Worm (Caenorhabditis elegans) whole organism, L1 larva: Measurements from ENCODE around the gene W08E12.9.
A peak's percentile ranks its signal among the peaks of the same experiment; 100 is the strongest.

Experiments
- C16A3.4 ChIP-seq: fragments of 150-350 bp; optimal IDR thresholded peaks from 2 replicates; lab custom pipeline; 2014; ENCODE audit warnings: missing biosample characterization, missing genetic modification characterization
- F16B12.6 ChIP-seq: fragments of 150-350 bp; optimal IDR thresholded peaks from 2 replicates; lab custom pipeline; 2014; ENCODE audit warnings: missing biosample characterization, missing genetic modification characterization
- Y116A8C.19 ChIP-seq: sonication (generic microtip); optimal IDR thresholded peaks from 2 replicates; lab custom pipeline; 2016; ENCODE audit warnings: missing compliant biosample characterization, missing genetic modification characterization, borderline replicate concordance
- aha-1 ChIP-seq: fragments of 150-350 bp; optimal IDR thresholded peaks from 2 replicates; lab custom pipeline; 2014; ENCODE audit warnings: missing biosample characterization, missing genetic modification characterization
- alr-1 ChIP-seq: fragments of 200-800 bp; sonication (Bioruptor generic); optimal IDR thresholded peaks from 2 replicates; lab custom pipeline; 2018; ENCODE audit warnings: borderline replicate concordance, mild to moderate bottlenecking, missing genetic modification characterization, missing compliant biosample characterization
- blmp-1 ChIP-seq: fragments of 150-350 bp; optimal IDR thresholded peaks from 2 replicates; lab custom pipeline; 2014; ENCODE audit warnings: missing biosample characterization, missing genetic modification characterization
- ceh-8 ChIP-seq: fragments of 200-800 bp; sonication (Bioruptor generic); optimal IDR thresholded peaks from 2 replicates; lab custom pipeline; 2018; ENCODE audit warnings: mild to moderate bottlenecking, missing genetic modification characterization, moderate library complexity, missing compliant biosample characterization
- ceh-82 ChIP-seq, 3 experiments: fragments of 150-350 bp in 1 of 3; sonication (generic microtip) in 2 of 3; optimal IDR thresholded peaks; 2 replicates each; lab custom pipeline; 2014 to 2017; ENCODE audit warnings: missing biosample characterization in 3 of 3, missing genetic modification characterization in 3 of 3
- ceh-88 ChIP-seq: fragments of 200-800 bp; sonication (Bioruptor generic); IDR thresholded peaks from 2 replicates; pipeline ENCODE4 v1.3.6; 2022; ENCODE audit warnings: missing genetic modification characterization, missing compliant biosample characterization
- ceh-90 ChIP-seq: sonication (generic microtip); optimal IDR thresholded peaks from 2 replicates; lab custom pipeline; 2016; ENCODE audit warnings: missing genetic modification characterization, missing compliant biosample characterization
- dpl-1 ChIP-seq, 3 experiments: fragments of 150-350 bp in 2 of 3; sonication (generic microtip) in 1 of 3; optimal IDR thresholded peaks; 2 replicates each; lab custom pipeline; 2014 to 2017; ENCODE audit warnings: missing biosample characterization in 3 of 3, missing genetic modification characterization in 3 of 3, missing genetic modification reagents in 3 of 3
- egl-13 ChIP-seq: sonication (generic microtip); optimal IDR thresholded peaks from 2 replicates; lab custom pipeline; 2016; ENCODE audit warnings: missing genotype, missing genetic modification reagents, missing genetic modification characterization, missing compliant biosample characterization
- egl-27 ChIP-seq, 2 experiments: fragments of 150-350 bp in 1 of 2; sonication (generic microtip); optimal IDR thresholded peaks; 3 replicates each; lab custom pipeline; 2017 to 2018; ENCODE audit warnings: missing biosample characterization in 2 of 2, missing genetic modification characterization in 2 of 2, missing genetic modification reagents in 2 of 2
- elt-3 ChIP-seq, 6 experiments: fragments of 150-350 bp in 1 of 6; sonication (generic microtip); optimal IDR thresholded peaks; 2 replicates each; lab custom pipeline; 2017 to 2018; ENCODE audit warnings: missing biosample characterization in 6 of 6, missing genetic modification characterization in 6 of 6, inconsistent platforms in 1 of 6
- fkh-10 ChIP-seq: sonication (generic microtip); optimal IDR thresholded peaks from 2 replicates; lab custom pipeline; 2017; ENCODE audit warnings: missing biosample characterization, missing genetic modification reagents, missing genetic modification characterization
- fkh-4 ChIP-seq: sonication (generic microtip); optimal IDR thresholded peaks from 2 replicates; lab custom pipeline; 2016; ENCODE audit warnings: missing compliant biosample characterization, missing genetic modification characterization, borderline replicate concordance
- fkh-8 ChIP-seq: sonication (generic microtip); optimal IDR thresholded peaks from 2 replicates; lab custom pipeline; 2016; ENCODE audit warnings: mild to moderate bottlenecking, missing genetic modification characterization, missing compliant biosample characterization
- hlh-17 ChIP-seq: fragments of 200-800 bp; sonication (Bioruptor generic); optimal IDR thresholded peaks from 2 replicates; lab custom pipeline; 2018; ENCODE audit warnings: missing genetic modification characterization, mild to moderate bottlenecking, missing compliant biosample characterization, moderate library complexity, borderline replicate concordance
- hpl-2 ChIP-seq: fragments of 150-350 bp; optimal IDR thresholded peaks from 2 replicates; lab custom pipeline; 2014; ENCODE audit warnings: missing biosample characterization, missing genetic modification reagents, missing genetic modification characterization
- isw-1 ChIP-seq: fragments of 200-800 bp; sonication (Bioruptor generic); IDR thresholded peaks from 2 replicates; pipeline ENCODE4 v1.3.6; 2022; ENCODE audit warnings: missing genetic modification characterization, missing compliant biosample characterization
- jun-1 ChIP-seq: fragments of 150-350 bp; optimal IDR thresholded peaks from 2 replicates; lab custom pipeline; 2014; ENCODE audit warnings: missing biosample characterization, missing genetic modification reagents, missing genetic modification characterization
- lin-15B ChIP-seq: fragments of 150-350 bp; sonication (generic microtip); optimal IDR thresholded peaks from 3 replicates; lab custom pipeline; 2014; ENCODE audit warnings: missing biosample characterization, missing genetic modification characterization
- lin-39 ChIP-seq: fragments of 150-350 bp; optimal IDR thresholded peaks from 2 replicates; lab custom pipeline; 2014; ENCODE audit warnings: missing biosample characterization, missing genetic modification reagents, missing genetic modification characterization
- lir-3 ChIP-seq: sonication (generic microtip); optimal IDR thresholded peaks from 2 replicates; lab custom pipeline; 2016; ENCODE audit warnings: mild to moderate bottlenecking, missing genetic modification characterization, moderate library complexity, missing compliant biosample characterization; ENCODE audit not compliant: poor library complexity
- mdl-1 ChIP-seq, 2 experiments: fragments of 150-350 bp; optimal IDR thresholded peaks; 2 replicates each; lab custom pipeline; 2014 to 2017; ENCODE audit warnings: missing biosample characterization in 2 of 2, missing genetic modification characterization in 2 of 2, inconsistent platforms in 1 of 2
- mef-2 ChIP-seq: fragments of 150-350 bp; optimal IDR thresholded peaks from 2 replicates; lab custom pipeline; 2014; ENCODE audit warnings: missing biosample characterization, missing genetic modification characterization
- nhr-11 ChIP-seq: fragments of 150-350 bp; optimal IDR thresholded peaks from 2 replicates; lab custom pipeline; 2014; ENCODE audit warnings: missing biosample characterization, missing genetic modification characterization
- nhr-12 ChIP-seq: sonication (generic microtip); optimal IDR thresholded peaks from 2 replicates; lab custom pipeline; 2017; ENCODE audit warnings: missing biosample characterization, missing genetic modification characterization
- nhr-20 ChIP-seq: sonication (generic microtip); optimal IDR thresholded peaks from 2 replicates; lab custom pipeline; 2016; ENCODE audit warnings: mild to moderate bottlenecking, missing genetic modification characterization, missing compliant biosample characterization
- nhr-237 ChIP-seq: fragments of 150-350 bp; optimal IDR thresholded peaks from 2 replicates; lab custom pipeline; 2014; ENCODE audit warnings: missing biosample characterization, missing genetic modification characterization
- nhr-28 ChIP-seq: fragments of 150-350 bp; optimal IDR thresholded peaks from 2 replicates; lab custom pipeline; 2014; ENCODE audit warnings: missing biosample characterization, missing genetic modification characterization
- nhr-71 ChIP-seq: sonication (generic microtip); optimal IDR thresholded peaks from 2 replicates; lab custom pipeline; 2016; ENCODE audit warnings: mild to moderate bottlenecking, missing genetic modification characterization, moderate library complexity, missing compliant biosample characterization
- nhr-76 ChIP-seq: sonication (generic microtip); optimal IDR thresholded peaks from 2 replicates; lab custom pipeline; 2017; ENCODE audit warnings: missing biosample characterization, missing genetic modification characterization
- nhr-84 ChIP-seq: sonication (generic microtip); optimal IDR thresholded peaks from 2 replicates; lab custom pipeline; 2017; ENCODE audit warnings: missing biosample characterization, missing genetic modification characterization
- nhr-85 ChIP-seq: sonication (generic microtip); peaks from one replicate; lab custom pipeline; 2016; ENCODE audit warnings: missing genetic modification characterization, inconsistent platforms, missing compliant biosample characterization
- pqm-1 ChIP-seq: sonication (generic microtip); optimal IDR thresholded peaks from 3 replicates; lab custom pipeline; 2017; ENCODE audit warnings: missing biosample characterization, missing genetic modification characterization
- rnt-1 ChIP-seq: sonication (generic microtip); optimal IDR thresholded peaks from 2 replicates; lab custom pipeline; 2016; ENCODE audit warnings: mild to moderate bottlenecking, missing genetic modification characterization, moderate library complexity, missing compliant biosample characterization
- skn-1 ChIP-seq: fragments of 150-350 bp; optimal IDR thresholded peaks from 2 replicates; lab custom pipeline; 2014; ENCODE audit warnings: missing biosample characterization, missing genetic modification characterization
- sptf-1 ChIP-seq: fragments of 150-350 bp; optimal IDR thresholded peaks from 2 replicates; lab custom pipeline; 2014; ENCODE audit warnings: missing biosample characterization, missing genetic modification characterization
- sup-37 ChIP-seq: fragments of 200-800 bp; sonication (Bioruptor generic); optimal IDR thresholded peaks from 2 replicates; lab custom pipeline; 2018; ENCODE audit warnings: mild to moderate bottlenecking, missing genetic modification characterization, missing compliant biosample characterization
- swsn-7 ChIP-seq: sonication (generic microtip); optimal IDR thresholded peaks from 2 replicates; lab custom pipeline; 2016; ENCODE audit warnings: missing genetic modification characterization, missing compliant biosample characterization
- tbx-2 ChIP-seq: sonication (generic microtip); optimal IDR thresholded peaks from 2 replicates; lab custom pipeline; 2016; ENCODE audit warnings: missing genetic modification characterization, missing compliant biosample characterization
- unc-130 ChIP-seq: fragments of 150-350 bp; optimal IDR thresholded peaks from 2 replicates; lab custom pipeline; 2017; ENCODE audit warnings: missing biosample characterization, missing genetic modification characterization, inconsistent platforms
- unc-62 ChIP-seq: fragments of 150-350 bp; optimal IDR thresholded peaks from 2 replicates; lab custom pipeline; 2014; ENCODE audit warnings: missing biosample characterization, missing genetic modification reagents, missing genetic modification characterization
- unc-98 ChIP-seq: fragments of 200-800 bp; sonication (Bioruptor generic); IDR thresholded peaks from 2 replicates; pipeline ENCODE4 v1.3.6; 2022; ENCODE audit warnings: missing genetic modification characterization, missing compliant biosample characterization
- vab-15 ChIP-seq: sonication (generic microtip); optimal IDR thresholded peaks from 2 replicates; lab custom pipeline; 2017; ENCODE audit warnings: missing genotype, mild to moderate bottlenecking, missing genetic modification characterization, missing compliant biosample characterization
- xbp-1 ChIP-seq: sonication (generic microtip); optimal IDR thresholded peaks from 2 replicates; lab custom pipeline; 2016; ENCODE audit warnings: missing genetic modification characterization, missing compliant biosample characterization
- ztf-4 ChIP-seq: fragments of 150-350 bp; optimal IDR thresholded peaks from 2 replicates; lab custom pipeline; 2014; ENCODE audit warnings: missing biosample characterization, missing genetic modification characterization

The W08E12.9 gene

ce11 chrIV:3345484-3345883 is 38.1 kb upstream of the W08E12.9 start:
- TF ChIP-seq xbp-1 (tag; lab: Kevin White, UChicago) (no peak), ceh-82 (tag; optimal IDR thresholded peaks at IDR 0.05; lab: Kevin White, UChicago) (no peak), lin-39 (tag; lab: Kevin White, UChicago) (no peak), egl-27 (tag; optimal IDR thresholded peaks at IDR 0.05; lab: Kevin White, UChicago) (no peak), skn-1 (no peak), dpl-1 (GFP tag; optimal IDR thresholded peaks at IDR 0.05; lab: Kevin White, UChicago) (no peak), tbx-2 (tag; lab: Kevin White, UChicago) (no peak), ztf-4 (no peak), lir-3 (no peak), sup-37 (GFP tag; lab: Kevin White, UChicago) (no peak), nhr-11 (no peak), rnt-1 (no peak)

DNA sequence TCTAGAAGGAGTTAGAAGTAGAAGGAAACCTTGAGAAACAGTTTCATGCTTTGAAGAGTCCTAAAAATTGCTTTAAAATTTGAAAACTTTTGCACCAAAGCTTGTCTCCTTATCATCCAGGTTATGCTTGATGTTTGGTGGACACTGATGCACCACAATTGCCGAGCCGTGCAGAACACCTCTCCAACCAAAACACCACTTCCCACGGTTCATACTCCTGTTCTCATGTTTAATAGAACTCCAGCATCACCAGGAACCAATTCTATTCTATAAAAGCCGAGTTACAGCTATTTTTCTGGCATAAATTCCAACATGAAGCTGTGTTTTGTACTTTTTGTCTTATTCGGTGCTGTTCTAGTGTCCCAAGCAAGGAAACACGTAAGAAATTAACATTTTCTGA is 33.8 kb upstream of the W08E12.9 start, which contains the start of gene F42A6.2:
Gene F42A6.2 (plus strand): TSS at position 301 of the 400 bp plus-strand sequence.
- TF ChIP-seq egl-13 (tag; lab: Kevin White, UChicago), result no peak

DNA sequence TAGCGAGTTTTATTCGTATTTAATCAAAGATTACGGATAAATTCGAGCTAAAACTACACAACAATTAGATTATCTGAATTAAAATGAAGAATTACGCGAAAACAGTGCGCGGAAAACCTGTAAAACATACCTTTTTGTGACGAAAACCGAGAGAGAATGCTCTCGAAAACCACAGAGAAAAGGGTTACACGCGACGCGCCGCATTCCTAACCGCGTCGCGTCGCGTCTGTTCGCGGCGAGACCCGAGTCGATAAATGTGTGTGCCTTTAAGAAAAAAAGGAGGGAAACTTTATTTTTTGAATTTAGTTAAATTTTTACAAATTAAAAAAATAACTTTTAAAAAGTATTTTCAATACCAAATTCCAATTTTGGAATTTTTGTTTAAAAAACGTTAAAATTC is 31.3 kb upstream of the W08E12.9 start, which contains the start of gene hrpa-1:
Gene hrpa-1 (minus strand): TSS at position 192 of the 400 bp plus-strand sequence.
- TF ChIP-seq jun-1 (tag; lab: Kevin White, UChicago) (peak; percentile 75), dpl-1 (GFP tag; optimal IDR thresholded peaks at IDR 0.05; lab: Kevin White, UChicago) (peak; percentile 96 to 98 (median 97)), ceh-88 (GFP tag; lab: Robert Waterston, UW) (peak; percentile 54; the same call in 1 of the 2 replicates), sptf-1 (tag; lab: Kevin White, UChicago) (no peak), nhr-12 (tag; lab: Kevin White, UChicago) (no peak), hpl-2 (GFP tag; lab: Kevin White, UChicago) (no peak), swsn-7 (peak; percentile 88), lin-15B (tag; lab: Kevin White, UChicago) (peak; percentile 82), elt-3 (tag; optimal IDR thresholded peaks at IDR 0.05; lab: Kevin White, UChicago) (peak in 2 of 6 experiments; percentile 64 to 77), unc-62 (GFP tag; lab: Kevin White, UChicago) (no peak), xbp-1 (tag; lab: Kevin White, UChicago) (peak; percentile 88), unc-130 (peak; percentile 29), mdl-1 (tag; optimal IDR thresholded peaks at IDR 0.05; lab: Kevin White, UChicago) (peak in 1 of 2 experiments; percentile 75), unc-98 (GFP tag; lab: Robert Waterston, UW) (no peak), fkh-4 (tag; lab: Kevin White, UChicago) (peak; percentile 36), egl-27 (tag; optimal IDR thresholded peaks at IDR 0.05; lab: Kevin White, UChicago) (no peak), hlh-17 (no peak), nhr-11 (peak; percentile 23), fkh-8 (tag; lab: Kevin White, UChicago) (peak; percentile 87), ceh-8 (GFP tag; lab: Kevin White, UChicago) (peak; percentile 20), aha-1 (peak; percentile 13), blmp-1 (tag; lab: Kevin White, UChicago) (peak; percentile 84), pqm-1 (tag; lab: Kevin White, UChicago) (no peak), rnt-1 (peak; percentile 92), nhr-85 (tag; lab: Kevin White, UChicago) (peak; percentile 87), vab-15 (no peak), nhr-84 (tag; lab: Kevin White, UChicago) (no peak), Y116A8C.19 (tag; lab: Kevin White, UChicago) (no peak), ceh-82 (tag; optimal IDR thresholded peaks at IDR 0.05; lab: Kevin White, UChicago) (peak; percentile 86 to 95 (median 87)), nhr-237 (tag; lab: Kevin White, UChicago) (peak; percentile 40), alr-1 (no peak), skn-1 (peak; percentile 94), C16A3.4 (tag; lab: Kevin White, UChicago) (peak; percentile 88), nhr-28 (tag; lab: Kevin White, UChicago) (no peak), egl-13 (tag; lab: Kevin White, UChicago) (peak; percentile 77), ceh-90 (tag; lab: Kevin White, UChicago) (peak; percentile 34), mef-2 (tag; lab: Kevin White, UChicago) (peak; percentile 23), F16B12.6 (peak; percentile 59), nhr-71 (tag; lab: Kevin White, UChicago) (peak; percentile 93), fkh-10 (GFP tag; lab: Kevin White, UChicago) (peak; percentile 48), nhr-20 (tag; lab: Kevin White, UChicago) (peak; percentile 85), nhr-76 (tag; lab: Kevin White, UChicago) (no peak), isw-1 (GFP tag; lab: Robert Waterston, UW) (peak; percentile 89)
